Fruit fly (Drosophila melanogaster) whole organism, adult: ENCODE data around the gene HUWE1.

ENCODE experiments used
- CG11617 ChIP-seq: fragments of 200-800 bp; sonication (Bioruptor generic); optimal IDR thresholded peaks from 2 replicates; lab custom pipeline; 2017; ENCODE audit warnings: mild to moderate bottlenecking, missing biosample characterization, missing genetic modification reagents, missing genetic modification characterization
- CG12768 ChIP-seq: fragments of 200-800 bp; sonication (Bioruptor generic); optimal IDR thresholded peaks from 2 replicates; lab custom pipeline; 2017; ENCODE audit warnings: missing biosample characterization, missing genetic modification characterization, mild to moderate bottlenecking, moderate library complexity, missing genetic modification reagents
- CG14711 ChIP-seq: fragments of 200-800 bp; sonication (Bioruptor generic); optimal IDR thresholded peaks from 2 replicates; lab custom pipeline; 2018; ENCODE audit warnings: missing biosample characterization, mild to moderate bottlenecking, missing genetic modification characterization, moderate library complexity
- CG1620 ChIP-seq: fragments of 200-800 bp; sonication (Bioruptor generic); optimal IDR thresholded peaks from 2 replicates; lab custom pipeline; 2016; ENCODE audit warnings: missing biosample characterization, missing genetic modification characterization
- CG33017 ChIP-seq: fragments of 200-800 bp; sonication (Bioruptor generic); optimal IDR thresholded peaks from 2 replicates; lab custom pipeline; 2018; ENCODE audit warnings: missing biosample characterization, mild to moderate bottlenecking, missing genetic modification characterization, moderate library complexity
- CG5204 ChIP-seq: fragments of 200-800 bp; sonication (Bioruptor generic); optimal IDR thresholded peaks from 2 replicates; lab custom pipeline; 2016; ENCODE audit warnings: missing biosample characterization, missing genetic modification characterization
- CG7045 ChIP-seq: fragments of 200-800 bp; sonication (Bioruptor generic); optimal IDR thresholded peaks from 2 replicates; lab custom pipeline; 2017; ENCODE audit warnings: missing biosample characterization, mild to moderate bottlenecking, missing genetic modification characterization
- CG7101 ChIP-seq: fragments of 200-800 bp; sonication (Bioruptor generic); optimal IDR thresholded peaks from 2 replicates; lab custom pipeline; 2018; ENCODE audit warnings: missing biosample characterization, mild to moderate bottlenecking, missing genetic modification characterization, moderate library complexity
- Clk ChIP-seq: fragments of 200-800 bp; sonication (Bioruptor generic); optimal IDR thresholded peaks from 2 replicates; lab custom pipeline; 2017; ENCODE audit warnings: missing biosample characterization, missing genetic modification characterization
- Crg-1 ChIP-seq: fragments of 200-800 bp; sonication (Bioruptor generic); optimal IDR thresholded peaks from 2 replicates; lab custom pipeline; 2016; ENCODE audit warnings: missing biosample characterization, missing genetic modification characterization
- Hr96 ChIP-seq: fragments of 200-800 bp; sonication (Bioruptor generic); optimal IDR thresholded peaks from 2 replicates; lab custom pipeline; 2016; ENCODE audit warnings: missing biosample characterization, missing genetic modification characterization
- Mnt ChIP-seq: fragments of 200-800 bp; sonication (Bioruptor generic); optimal IDR thresholded peaks from 2 replicates; lab custom pipeline; 2016; ENCODE audit warnings: missing biosample characterization, mild to moderate bottlenecking, missing genetic modification characterization
- bab1 ChIP-seq: fragments of 200-800 bp; sonication (Bioruptor generic); optimal IDR thresholded peaks from 3 replicates; lab custom pipeline; 2019; ENCODE audit warnings: missing biosample characterization, mild to moderate bottlenecking, missing genetic modification characterization, moderate library complexity
- cic ChIP-seq: fragments of 200-800 bp; sonication (Bioruptor generic); optimal IDR thresholded peaks from 2 replicates; lab custom pipeline; 2017; ENCODE audit warnings: missing biosample characterization, mild to moderate bottlenecking, missing genetic modification characterization, moderate library complexity
- cnc ChIP-seq, 2 experiments: fragments of >200 bp; optimal IDR thresholded peaks; 2 replicates each; lab custom pipeline; 2017
- kay ChIP-seq: fragments of 200-800 bp; sonication (Bioruptor generic); peaks from one replicate; lab custom pipeline; 2016; ENCODE audit warnings: missing biosample characterization, missing genetic modification characterization, borderline replicate concordance
- ovo ChIP-seq: fragments of 200-800 bp; sonication (Bioruptor generic); optimal IDR thresholded peaks from 2 replicates; lab custom pipeline; 2016; ENCODE audit warnings: missing biosample characterization, missing genetic modification characterization
- pad ChIP-seq: fragments of 200-800 bp; sonication (Bioruptor generic); optimal IDR thresholded peaks from 3 replicates; lab custom pipeline; 2017; ENCODE audit warnings: missing biosample characterization, missing genetic modification characterization, mild to moderate bottlenecking, moderate library complexity, missing genetic modification reagents
- tj ChIP-seq: fragments of 200-800 bp; sonication (Bioruptor generic); optimal IDR thresholded peaks from 3 replicates; lab custom pipeline; 2017; ENCODE audit warnings: missing biosample characterization, mild to moderate bottlenecking, missing genetic modification characterization, moderate library complexity
- toe ChIP-seq: fragments of 200-800 bp; sonication (Bioruptor generic); optimal IDR thresholded peaks from 2 replicates; lab custom pipeline; 2016; ENCODE audit warnings: missing biosample characterization, missing genetic modification characterization

Gene HUWE1

DNA sequence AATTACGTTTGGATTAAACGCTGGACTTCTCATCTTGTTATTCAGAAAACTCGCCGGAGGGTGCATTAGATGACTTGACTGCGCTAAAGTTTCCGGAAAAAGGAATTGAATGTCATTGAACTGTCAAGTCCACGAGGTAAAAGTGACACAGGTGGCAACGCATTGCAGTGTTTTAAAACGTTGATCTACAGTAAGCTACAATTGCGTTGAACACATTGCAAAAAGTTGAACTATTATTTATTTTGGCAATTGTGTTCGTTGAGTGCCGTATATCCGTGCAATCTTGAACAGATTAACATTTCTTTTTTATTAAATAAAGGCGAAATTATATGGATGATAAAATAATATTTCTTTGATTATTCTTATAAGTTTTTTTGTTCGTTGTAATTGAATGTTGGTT lies 23.7 kb upstream of the HUWE1 start, which contains the start of gene CG15599:
TSS of gene CG15599 (minus strand) at position 101 of the 400 bp plus-strand sequence.
- TF ChIP-seq CG33017 (no peak), cic (GFP tag; lab: Kevin White, UChicago) (no peak), CG7101 (tag; lab: Kevin White, UChicago) (no peak), Clk (GFP tag; lab: Kevin White, UChicago) (no peak), CG7045 (GFP tag; lab: Kevin White, UChicago) (no peak), CG11617 (GFP tag; lab: Kevin White, UChicago) (no peak), Hr96 (GFP tag; lab: Kevin White, UChicago) (no peak), CG12768 (no peak), CG14711 (tag; lab: Kevin White, UChicago) (no peak), pad (no peak), bab1 (GFP tag; lab: Kevin White, UChicago) (no peak), Mnt (no peak), CG5204 (GFP tag; lab: Kevin White, UChicago) (no peak), kay (GFP tag; lab: Kevin White, UChicago) (no peak), toe (GFP tag; lab: Kevin White, UChicago) (no peak), Crg-1 (no peak)

DNA sequence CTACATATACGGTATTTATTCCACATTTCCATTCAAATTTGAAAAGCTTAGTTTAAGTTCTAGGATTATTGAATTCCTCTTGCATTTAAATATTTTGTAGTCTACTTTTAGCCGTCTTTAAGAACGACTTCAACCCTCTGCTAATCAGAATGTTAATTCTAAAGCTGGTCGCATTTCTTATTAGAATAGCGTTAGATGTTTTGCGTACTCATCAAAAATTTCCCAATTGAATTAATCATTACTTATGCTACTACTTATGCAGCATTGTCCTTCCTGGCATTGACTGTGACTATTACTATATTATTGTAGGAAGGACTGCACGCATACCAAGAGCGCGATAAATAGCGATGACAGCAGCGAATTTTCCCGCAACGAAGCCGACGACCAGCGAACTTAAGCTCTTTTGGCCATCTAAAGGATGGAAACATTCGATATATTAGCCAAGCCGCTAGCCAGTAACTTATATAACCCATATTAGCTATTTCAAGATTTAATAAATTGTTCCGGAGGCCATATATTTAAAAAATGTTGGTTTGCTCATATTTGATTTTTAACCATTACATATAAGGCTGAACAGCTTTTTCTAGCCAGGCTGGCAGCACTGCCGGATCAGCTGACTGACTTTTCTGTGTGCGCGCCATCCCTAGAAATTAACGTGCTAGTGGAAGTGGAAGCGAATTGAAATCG lies 15.4 kb upstream of the HUWE1 start, which contains the start of gene CG8128:
TSS of gene CG8128 (plus strand) at position 641 of the 687 bp plus-strand sequence.
- no peak for TF ChIP-seq CG12768
- TF ChIP-seq pad, result no peak
- peak; percentile 16 for TF ChIP-seq ovo (GFP tag; lab: Kevin White, UChicago)
- TF ChIP-seq bab1 (GFP tag; lab: Kevin White, UChicago), result no peak
- TF ChIP-seq CG11617 (GFP tag; lab: Kevin White, UChicago), result no peak
- TF ChIP-seq CG14711 (tag; lab: Kevin White, UChicago), result no peak
- TF ChIP-seq toe (GFP tag; lab: Kevin White, UChicago), result peak; percentile 57
- TF ChIP-seq kay (GFP tag; lab: Kevin White, UChicago), result no peak
- no peak for TF ChIP-seq CG7101 (tag; lab: Kevin White, UChicago)
- no peak for TF ChIP-seq Hr96 (GFP tag; lab: Kevin White, UChicago)
- no peak for TF ChIP-seq CG7045 (GFP tag; lab: Kevin White, UChicago)
- TF ChIP-seq CG1620 (GFP tag; lab: Kevin White, UChicago), result peak; percentile 35
- TF ChIP-seq cnc (optimal IDR thresholded peaks at IDR 0.05; lab: Kevin White, UChicago), result no peak
- TF ChIP-seq tj (GFP tag; lab: Kevin White, UChicago), result peak; percentile 57
- no peak for TF ChIP-seq Crg-1
- peak; percentile 33 for TF ChIP-seq CG5204 (GFP tag; lab: Kevin White, UChicago)
- TF ChIP-seq Mnt, result no peak
- no peak for TF ChIP-seq Clk (GFP tag; lab: Kevin White, UChicago)

DNA sequence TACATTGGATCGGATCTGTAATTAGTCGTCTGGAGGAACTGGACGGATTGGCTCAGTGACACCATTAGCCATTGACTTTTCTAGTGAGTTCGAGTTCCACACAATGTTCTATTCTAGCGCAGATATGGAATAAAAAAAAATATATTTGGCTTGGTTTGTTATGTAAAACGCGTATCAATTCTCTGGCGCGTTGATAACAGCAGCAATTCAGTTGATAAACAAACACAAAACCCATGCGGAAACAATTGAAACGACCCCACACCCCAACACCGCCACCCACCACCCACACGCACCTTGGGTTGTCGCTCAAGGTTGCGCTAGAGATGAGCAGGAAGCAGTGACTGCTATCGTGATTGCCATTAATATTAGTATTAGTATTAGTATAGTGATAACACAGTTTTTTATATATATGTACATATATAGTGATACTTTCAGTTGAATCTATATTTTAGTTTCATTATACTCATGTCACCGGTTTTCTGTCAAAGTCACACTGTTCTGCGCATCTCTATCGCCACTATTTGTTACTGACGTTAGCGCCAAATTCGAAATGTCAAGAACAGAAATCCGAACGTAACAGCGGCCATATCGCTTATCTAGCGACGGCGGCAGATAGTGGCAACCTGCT lies 14.7 kb upstream of the HUWE1 start:
- TF ChIP-seq bab1 (GFP tag; lab: Kevin White, UChicago), result peak; percentile 96
- TF ChIP-seq CG12768, result peak; percentile 73
- peak; percentile 95 for TF ChIP-seq CG14711 (tag; lab: Kevin White, UChicago)
- no peak for TF ChIP-seq kay (GFP tag; lab: Kevin White, UChicago)
- peak; percentile 91 for TF ChIP-seq CG11617 (GFP tag; lab: Kevin White, UChicago)
- TF ChIP-seq pad, result peak; percentile 83
- TF ChIP-seq toe (GFP tag; lab: Kevin White, UChicago), result no peak
- TF ChIP-seq CG33017, result peak; percentile 90
- TF ChIP-seq Mnt, result peak; percentile 91
- TF ChIP-seq tj (GFP tag; lab: Kevin White, UChicago), result peak; percentile 73
- TF ChIP-seq CG5204 (GFP tag; lab: Kevin White, UChicago), result peak; percentile 61
- TF ChIP-seq CG7045 (GFP tag; lab: Kevin White, UChicago), result peak; percentile 85
- TF ChIP-seq ovo (GFP tag; lab: Kevin White, UChicago), result peak; percentile 76
- peak; percentile 59 for TF ChIP-seq Clk (GFP tag; lab: Kevin White, UChicago)
- no peak for TF ChIP-seq cnc (optimal IDR thresholded peaks at IDR 0.05; lab: Kevin White, UChicago)
- peak; percentile 75 for TF ChIP-seq Crg-1
- peak; percentile 96 for TF ChIP-seq CG7101 (tag; lab: Kevin White, UChicago)
- TF ChIP-seq Hr96 (GFP tag; lab: Kevin White, UChicago), result no peak
- TF ChIP-seq CG1620 (GFP tag; lab: Kevin White, UChicago), result peak; percentile 81
- peak; percentile 80 for TF ChIP-seq cic (GFP tag; lab: Kevin White, UChicago)

DNA sequence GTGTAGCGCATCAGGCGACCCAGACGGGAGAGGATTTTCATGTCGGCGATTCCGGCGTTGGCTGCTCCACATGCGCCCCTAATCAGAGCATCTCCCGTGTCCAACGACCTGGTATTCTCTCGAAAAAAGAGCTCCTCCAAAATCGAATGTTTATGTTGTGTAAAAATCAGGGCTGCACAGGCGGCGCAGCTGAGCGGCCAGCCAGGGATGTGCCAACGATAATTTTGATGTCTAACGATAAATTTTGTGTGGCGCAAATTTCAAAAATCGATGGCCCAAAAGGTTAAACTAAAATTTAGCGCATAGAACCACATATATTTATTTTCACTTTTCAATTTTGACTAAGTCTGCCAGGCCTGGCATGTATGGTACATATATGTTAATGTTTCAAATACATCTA lies 11.4 kb upstream of the HUWE1 start, which contains the start of gene CG9240:
TSS of gene CG9240 (minus strand) at position 213 of the 400 bp plus-strand sequence.
- TF ChIP-seq CG33017 (no peak), CG14711 (tag; lab: Kevin White, UChicago) (peak; percentile 1), tj (GFP tag; lab: Kevin White, UChicago) (no peak), Clk (GFP tag; lab: Kevin White, UChicago) (no peak), CG7045 (GFP tag; lab: Kevin White, UChicago) (no peak), bab1 (GFP tag; lab: Kevin White, UChicago) (peak; percentile 64), cnc (optimal IDR thresholded peaks at IDR 0.05; lab: Kevin White, UChicago) (no peak), CG1620 (GFP tag; lab: Kevin White, UChicago) (no peak), Mnt (peak; percentile 13), CG12768 (no peak)

DNA sequence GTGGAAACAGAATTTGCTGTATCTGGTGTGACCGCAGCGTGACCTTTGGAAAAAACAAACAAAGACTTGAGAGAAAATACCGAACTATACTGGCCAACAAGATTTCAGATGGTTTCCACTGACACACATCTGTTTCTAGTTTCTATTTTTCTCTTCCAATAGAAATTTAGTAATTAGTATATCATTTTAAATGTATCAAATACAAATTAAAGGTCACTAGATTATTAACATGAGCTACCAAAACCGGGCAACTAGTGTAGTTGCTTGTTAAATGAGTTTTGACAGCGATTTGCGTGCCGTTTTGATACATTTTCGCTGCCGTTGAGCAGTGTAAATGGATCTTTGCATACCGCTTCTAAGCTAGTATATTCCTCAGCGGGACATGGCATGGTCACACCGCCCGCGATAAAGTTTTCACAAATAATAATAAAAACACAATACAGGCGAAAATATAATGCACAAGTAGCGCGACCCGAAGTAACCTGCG lies 8.7 kb upstream of the HUWE1 start, which contains the start of the genes Pis and Hap40:
TSS of gene Pis (minus strand) at position 51 of the 487 bp plus-strand sequence.
TSS of gene Hap40 (plus strand) at position 406 of the 487 bp plus-strand sequence.
- no peak for TF ChIP-seq Hr96 (GFP tag; lab: Kevin White, UChicago)
- TF ChIP-seq CG14711 (tag; lab: Kevin White, UChicago), result peak; percentile 60
- TF ChIP-seq kay (GFP tag; lab: Kevin White, UChicago), result no peak
- no peak for TF ChIP-seq ovo (GFP tag; lab: Kevin White, UChicago)
- peak; percentile 10 for TF ChIP-seq CG12768
- TF ChIP-seq CG1620 (GFP tag; lab: Kevin White, UChicago), result peak; percentile 70
- TF ChIP-seq bab1 (GFP tag; lab: Kevin White, UChicago), result peak; percentile 55
- TF ChIP-seq Crg-1, result peak; percentile 61
- no peak for TF ChIP-seq cic (GFP tag; lab: Kevin White, UChicago)
- TF ChIP-seq Clk (GFP tag; lab: Kevin White, UChicago), result no peak
- peak; percentile 73 for TF ChIP-seq CG7101 (tag; lab: Kevin White, UChicago)
- peak; percentile 47 for TF ChIP-seq tj (GFP tag; lab: Kevin White, UChicago)
- TF ChIP-seq CG11617 (GFP tag; lab: Kevin White, UChicago), result peak; percentile 66
- TF ChIP-seq CG7045 (GFP tag; lab: Kevin White, UChicago), result peak; percentile 53
- peak; percentile 72 for TF ChIP-seq toe (GFP tag; lab: Kevin White, UChicago)
- TF ChIP-seq cnc (optimal IDR thresholded peaks at IDR 0.05; lab: Kevin White, UChicago), result no peak
- no peak for TF ChIP-seq CG5204 (GFP tag; lab: Kevin White, UChicago)
- no peak for TF ChIP-seq CG33017
- peak; percentile 58 for TF ChIP-seq pad
- peak; percentile 71 for TF ChIP-seq Mnt
